Fruit fly (Drosophila melanogaster): ENCODE measurements around the gene CG11370.
"Not testable (repeated sequence)": the region's sequence is repeated elsewhere in the genome, so short reads cannot be mapped to it uniquely, and the experiment has no call there.

Gene CG11370

DNA sequence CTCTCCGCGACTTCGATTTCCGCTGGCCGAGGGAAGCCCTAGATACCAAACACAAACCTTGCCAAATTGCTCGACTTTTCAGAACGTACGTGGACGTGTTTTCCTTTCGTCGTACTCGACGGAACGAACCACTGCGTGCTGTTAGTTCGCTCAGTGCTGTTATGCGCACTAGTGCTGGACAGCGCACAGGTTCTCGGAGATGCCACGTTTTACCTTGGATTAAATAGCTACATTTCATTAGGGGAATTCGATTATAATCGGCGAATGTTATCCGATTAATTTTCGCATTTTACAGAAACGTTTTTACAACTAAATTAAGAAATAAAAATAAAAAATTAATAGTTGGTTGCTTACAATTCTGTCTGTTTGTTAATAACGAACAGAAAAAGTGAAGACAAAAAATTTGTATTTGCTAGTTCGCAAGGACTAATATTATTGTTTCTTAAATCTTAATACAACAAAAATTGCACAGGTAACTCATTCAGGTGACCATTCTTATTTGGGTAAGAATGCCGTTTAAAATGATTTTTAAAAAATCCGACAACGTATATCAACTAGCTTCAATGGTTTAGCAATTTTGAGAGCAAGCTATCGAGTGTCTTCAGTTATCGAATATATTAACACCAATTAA, 5.3 kb downstream of the CG11370 start, which contains the start of the genes ArfGAP3 and CG32452:
ArfGAP3 (minus strand) TSS at position 441 of the 631 bp plus-strand sequence.
CG32452 (plus strand) TSS at position 592 of the 631 bp plus-strand sequence.
- no peak for TF ChIP-seq psq (optimal IDR thresholded peaks at IDR 0.05)
- TF ChIP-seq EcR (GFP tag; optimal IDR thresholded peaks at IDR 0.05): no peak
- no peak for TF ChIP-seq usp (GFP tag; optimal IDR thresholded peaks at IDR 0.05)
- TF ChIP-seq pan (optimal IDR thresholded peaks at IDR 0.05): no peak
- no peak for TF ChIP-seq CG8478 (optimal IDR thresholded peaks at IDR 0.05)
- no peak for TF ChIP-seq Dll (optimal IDR thresholded peaks at IDR 0.05)

DNA sequence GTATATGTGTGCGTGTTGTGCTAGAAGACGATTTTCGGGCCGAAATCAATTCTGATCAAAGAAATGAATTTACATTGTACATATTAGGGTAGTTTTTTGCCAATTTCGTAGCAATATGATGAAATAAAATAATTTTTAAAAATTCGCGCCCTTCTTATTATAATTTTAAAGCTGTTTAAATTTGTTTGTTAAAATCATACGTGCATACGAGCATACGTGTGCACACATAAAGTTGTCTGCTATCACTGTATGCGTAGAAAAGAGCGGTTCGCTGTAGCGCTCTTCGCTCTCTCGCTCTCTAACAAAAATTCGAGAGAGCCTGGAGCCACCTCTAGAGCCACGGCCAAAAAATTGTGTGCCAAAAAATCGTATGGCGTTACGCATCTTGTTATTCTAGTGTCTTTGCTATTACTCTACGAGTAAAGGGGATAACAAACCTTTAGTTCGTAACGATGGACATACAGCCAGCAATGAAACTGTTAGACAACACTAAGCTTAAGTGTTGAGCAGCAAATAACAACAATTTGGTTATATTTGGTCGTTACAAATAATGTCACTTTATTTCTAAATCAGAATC, 8.8 kb downstream of the CG11370 start, which contains the start of gene mael:
mael (plus strand) TSS at position 510 of the 577 bp plus-strand sequence.
- TF ChIP-seq usp (GFP tag; optimal IDR thresholded peaks at IDR 0.05); EcR (GFP tag; optimal IDR thresholded peaks at IDR 0.05); pan (optimal IDR thresholded peaks at IDR 0.05): not testable (repeated sequence)

DNA sequence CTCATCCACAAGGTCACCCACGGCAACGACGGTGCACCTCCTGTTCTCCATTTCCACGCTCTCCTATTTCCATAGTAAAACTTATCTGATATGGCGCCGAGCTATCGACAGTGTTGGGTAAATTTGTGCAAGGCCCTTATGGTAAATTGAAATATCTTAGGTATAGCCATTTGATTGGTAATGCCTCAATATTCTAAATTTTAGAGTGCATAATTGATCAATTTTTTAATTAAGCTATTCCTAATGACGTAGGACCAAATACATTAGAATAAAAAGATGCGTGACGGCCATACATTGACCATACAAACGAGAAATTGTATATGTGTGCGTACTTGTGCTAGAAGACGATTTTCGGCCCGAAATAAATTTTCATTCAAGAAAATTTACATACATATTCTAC, 10.0 kb downstream of the CG11370 start, which contains the start of gene CG14451:
CG14451 (minus strand) TSS at position 101 of the 400 bp plus-strand sequence.
- TF ChIP-seq Dll (optimal IDR thresholded peaks at IDR 0.05): no peak

DNA sequence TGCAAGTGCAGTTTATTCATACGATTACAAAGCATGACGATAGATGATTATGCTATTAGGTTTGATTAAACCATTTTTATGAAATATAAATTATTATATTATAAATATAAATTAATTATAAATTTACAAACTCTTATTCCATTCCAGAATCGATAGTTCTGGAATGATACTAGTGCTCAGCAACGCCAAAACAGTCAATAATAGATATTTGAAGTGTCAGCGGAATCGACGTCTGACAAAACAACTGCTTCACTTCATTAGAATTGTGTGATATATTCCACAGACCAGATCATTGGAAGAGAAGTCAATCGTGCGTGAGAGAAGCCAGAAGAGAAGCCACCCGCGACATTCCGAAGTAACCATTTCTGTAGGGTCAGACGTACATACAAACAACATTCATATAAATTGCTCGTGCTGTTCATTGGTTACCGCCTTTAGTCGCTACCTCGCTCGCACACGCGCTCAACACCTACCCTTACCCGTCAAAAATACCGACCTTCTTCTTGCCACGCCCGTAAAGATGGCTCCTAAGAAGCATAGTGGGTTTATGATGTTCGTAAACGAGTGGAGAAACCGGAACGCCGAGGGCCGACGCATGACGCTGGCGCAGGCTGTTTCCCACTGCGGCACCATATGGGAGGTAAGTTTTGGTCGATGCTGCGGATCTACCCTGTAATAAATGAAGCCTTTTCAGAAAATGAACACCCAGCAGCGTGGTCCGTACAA, 12.3 kb downstream of the CG11370 start:
- TF ChIP-seq Dll (optimal IDR thresholded peaks at IDR 0.05): no peak
- no peak for TF ChIP-seq CG8478 (optimal IDR thresholded peaks at IDR 0.05)
- no peak for TF ChIP-seq psq (optimal IDR thresholded peaks at IDR 0.05)
- TF ChIP-seq usp (GFP tag; optimal IDR thresholded peaks at IDR 0.05): no peak
- TF ChIP-seq pan (optimal IDR thresholded peaks at IDR 0.05): no peak
- no peak for TF ChIP-seq EcR (GFP tag; optimal IDR thresholded peaks at IDR 0.05)

DNA sequence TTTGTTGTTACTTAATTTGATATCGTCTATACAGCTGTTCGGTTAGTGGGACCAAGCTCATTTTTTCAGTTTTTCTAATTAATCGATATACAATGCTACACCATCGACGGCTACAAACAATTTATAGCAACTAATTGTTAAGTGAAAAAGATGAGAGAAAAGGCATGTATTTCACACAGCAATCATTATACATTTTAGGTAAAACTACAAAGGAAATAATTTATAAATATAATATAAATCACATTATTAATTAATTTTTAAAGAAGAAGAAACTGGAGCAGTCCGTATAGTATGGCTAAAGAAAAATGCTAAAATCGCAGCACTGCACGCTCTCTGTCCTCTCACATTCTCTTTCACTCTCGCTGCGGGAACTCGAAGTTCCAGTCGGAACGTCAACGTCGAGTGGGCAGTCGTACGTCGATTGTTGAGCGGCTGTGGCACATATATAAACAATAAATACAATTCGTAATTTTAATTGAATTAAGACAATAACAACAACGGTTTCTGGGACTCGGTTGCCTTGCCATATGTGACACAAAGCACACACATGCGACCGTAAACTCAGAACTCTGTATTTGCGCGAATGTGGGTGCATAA, 15.9 kb downstream of the CG11370 start, which contains the start of the genes CG14450 and CG11367:
CG14450 (minus strand) TSS at position 51 of the 597 bp plus-strand sequence.
CG11367 (plus strand) TSS at position 373 of the 597 bp plus-strand sequence.
- no peak for TF ChIP-seq CG8478 (optimal IDR thresholded peaks at IDR 0.05)
- TF ChIP-seq psq (optimal IDR thresholded peaks at IDR 0.05): no peak
- no peak for TF ChIP-seq pan (optimal IDR thresholded peaks at IDR 0.05)
- TF ChIP-seq EcR (GFP tag; optimal IDR thresholded peaks at IDR 0.05): no peak
- no peak for TF ChIP-seq Dll (optimal IDR thresholded peaks at IDR 0.05)
- TF ChIP-seq usp (GFP tag; optimal IDR thresholded peaks at IDR 0.05): no peak

DNA sequence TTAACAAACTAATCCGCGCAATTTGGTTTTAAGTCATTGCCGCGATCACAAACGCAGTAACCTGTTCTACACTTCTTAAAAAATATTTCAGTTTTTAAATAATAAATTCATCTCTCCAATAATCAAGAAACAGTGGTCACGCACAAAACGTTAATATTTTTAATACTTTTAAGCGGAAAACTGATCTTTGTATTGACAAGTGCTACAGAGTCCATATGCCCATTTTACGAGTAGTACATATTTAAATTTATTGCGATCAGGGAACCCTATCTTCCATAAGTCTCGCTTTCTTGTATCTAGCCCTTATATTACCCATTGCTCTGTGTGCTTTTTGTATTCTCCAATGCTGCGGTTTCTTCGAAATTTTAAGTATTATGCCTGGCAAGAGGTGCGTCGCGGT, 17.5 kb downstream of the CG11370 start, which contains the start of gene CG32454:
CG32454 (plus strand) TSS at position 301 of the 400 bp plus-strand sequence.
- TF ChIP-seq pan (optimal IDR thresholded peaks at IDR 0.05) (no peak), EcR (GFP tag; optimal IDR thresholded peaks at IDR 0.05) (no peak), CG8478 (optimal IDR thresholded peaks at IDR 0.05) (no peak)

DNA sequence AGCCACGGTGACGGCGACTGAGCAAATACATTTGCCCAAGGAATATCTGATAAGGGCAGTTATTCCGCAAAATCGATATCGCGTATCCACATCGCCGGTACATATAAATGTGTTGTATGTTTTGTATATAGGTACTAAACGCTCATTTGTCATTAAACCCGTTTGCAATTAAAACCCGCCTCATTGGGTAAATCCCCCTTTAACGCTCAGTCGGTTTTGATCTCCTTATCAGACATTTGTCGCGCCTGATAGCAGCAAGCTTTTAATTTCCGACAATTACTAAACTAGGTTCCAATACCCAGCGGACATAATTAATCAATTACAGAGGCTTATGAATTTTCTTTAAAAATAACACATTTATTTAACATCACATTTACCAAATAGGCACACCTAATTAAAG, 19.4 kb downstream of the CG11370 start:
- TF ChIP-seq usp (GFP tag; optimal IDR thresholded peaks at IDR 0.05) (no peak), pan (optimal IDR thresholded peaks at IDR 0.05) (no peak), CG8478 (optimal IDR thresholded peaks at IDR 0.05) (no peak), Dll (optimal IDR thresholded peaks at IDR 0.05) (no peak), EcR (GFP tag; optimal IDR thresholded peaks at IDR 0.05) (no peak), psq (optimal IDR thresholded peaks at IDR 0.05) (no peak)

DNA sequence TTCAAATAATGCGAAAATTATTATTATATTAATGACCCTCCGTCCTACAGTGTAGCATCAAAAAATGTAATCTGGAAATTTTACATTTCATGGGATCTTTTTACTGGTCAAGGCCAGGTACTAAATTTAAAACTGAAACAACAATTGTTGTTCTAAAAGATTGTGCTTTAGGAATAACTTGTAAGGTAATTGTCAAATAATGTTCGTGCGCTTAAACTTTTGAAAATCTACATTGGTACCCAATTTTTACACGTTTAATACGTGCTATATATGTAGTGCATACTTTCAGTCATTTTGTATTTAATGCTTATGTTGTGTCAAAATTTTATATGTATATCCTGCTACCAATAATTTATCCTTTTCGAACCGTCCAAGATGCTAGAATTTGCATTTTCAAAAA, 21.7 kb downstream of the CG11370 start:
- no peak for TF ChIP-seq CG8478 (optimal IDR thresholded peaks at IDR 0.05)
- TF ChIP-seq usp (GFP tag; optimal IDR thresholded peaks at IDR 0.05): no peak
- TF ChIP-seq EcR (GFP tag; optimal IDR thresholded peaks at IDR 0.05): no peak
- TF ChIP-seq Dll (optimal IDR thresholded peaks at IDR 0.05): no peak
- no peak for TF ChIP-seq psq (optimal IDR thresholded peaks at IDR 0.05)
- no peak for TF ChIP-seq pan (optimal IDR thresholded peaks at IDR 0.05)

DNA sequence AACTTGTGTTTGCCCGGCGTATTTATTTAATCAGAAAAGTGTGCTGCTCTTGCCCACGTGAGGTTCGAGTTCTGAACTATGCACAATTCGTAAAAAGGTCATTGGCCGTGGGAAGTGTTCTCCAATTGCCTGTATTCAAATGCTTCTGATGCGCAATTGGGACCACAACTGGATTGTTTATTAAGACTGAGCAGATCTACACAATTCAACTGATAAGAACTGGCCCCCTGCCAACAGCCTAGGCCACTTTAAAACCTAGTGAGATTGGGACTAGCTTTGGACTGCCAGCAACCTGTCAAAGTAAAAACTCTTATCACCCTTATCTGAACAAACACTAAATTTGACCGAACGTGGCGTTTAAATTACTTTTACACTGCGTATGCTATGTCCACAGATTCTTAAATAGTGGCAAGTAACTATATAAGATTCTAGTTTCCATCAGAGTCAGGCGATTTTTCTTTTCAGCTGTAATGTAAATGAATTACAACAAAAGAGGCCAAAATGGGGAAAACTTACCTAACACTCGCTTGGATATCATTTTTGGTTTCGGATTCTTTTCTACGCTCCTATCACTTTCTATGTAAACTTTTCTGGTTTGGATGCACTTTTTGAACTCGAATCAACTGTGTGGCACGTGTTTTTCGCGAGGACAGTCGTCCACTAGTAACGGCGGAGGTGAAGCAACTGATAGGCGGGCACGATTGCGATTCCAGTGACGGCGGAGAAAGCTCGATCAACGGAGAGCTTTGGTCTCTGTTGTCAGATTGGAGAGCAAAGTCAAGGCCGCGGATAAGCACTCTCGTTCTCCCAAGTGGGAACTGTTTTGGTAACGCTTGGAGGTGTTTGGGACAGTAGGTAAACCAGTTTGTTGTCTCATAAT, 26.0 kb downstream of the CG11370 start, which contains the start of gene CG11241:
CG11241 (minus strand) TSS at position 689 of the 880 bp plus-strand sequence.
- TF ChIP-seq pan (optimal IDR thresholded peaks at IDR 0.05): no peak
- no peak for TF ChIP-seq Dll (optimal IDR thresholded peaks at IDR 0.05)
- no peak for TF ChIP-seq usp (GFP tag; optimal IDR thresholded peaks at IDR 0.05)
- no peak for TF ChIP-seq EcR (GFP tag; optimal IDR thresholded peaks at IDR 0.05)
- no peak for TF ChIP-seq psq (optimal IDR thresholded peaks at IDR 0.05)
- no peak for TF ChIP-seq CG8478 (optimal IDR thresholded peaks at IDR 0.05)

DNA sequence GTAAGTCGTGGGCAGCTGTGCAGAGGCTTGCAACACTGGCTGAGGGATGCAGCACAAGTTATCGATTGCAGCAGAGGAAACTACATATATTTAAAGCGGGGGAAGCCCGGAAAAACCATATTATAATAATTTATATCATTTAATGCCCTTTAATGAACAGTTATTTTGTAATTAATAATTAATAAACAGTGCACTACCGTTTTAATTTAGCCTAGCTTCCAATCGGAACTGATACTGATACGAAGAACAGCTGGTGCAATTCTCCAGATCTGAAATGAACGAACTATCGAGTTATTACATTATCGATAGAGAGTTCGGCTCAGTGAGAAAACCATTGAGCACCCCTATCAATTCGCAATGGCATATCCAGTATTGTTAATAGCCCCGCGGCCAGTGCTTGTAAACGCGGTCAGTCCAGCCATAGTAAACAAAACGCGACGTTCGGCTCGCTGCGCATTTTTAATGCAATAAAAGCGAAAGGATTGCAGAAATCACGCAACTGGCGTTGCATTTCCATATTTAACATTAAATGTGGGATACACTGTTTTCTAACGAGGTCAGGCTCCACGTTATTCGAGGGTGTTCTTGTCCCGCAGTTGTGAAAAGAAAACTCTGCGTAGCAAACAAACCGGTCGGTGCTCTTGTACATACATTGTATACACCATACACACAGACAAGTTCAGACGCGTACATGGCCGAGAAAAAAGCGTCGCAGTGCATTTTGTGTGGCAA, 29.6 kb downstream of the CG11370 start, which contains the start of gene CG7369:
CG7369 (plus strand) TSS at position 405 of the 732 bp plus-strand sequence.
- TF ChIP-seq CG8478 (optimal IDR thresholded peaks at IDR 0.05) (no peak), psq (optimal IDR thresholded peaks at IDR 0.05) (no peak), Dll (optimal IDR thresholded peaks at IDR 0.05) (no peak), usp (GFP tag; optimal IDR thresholded peaks at IDR 0.05) (no peak), EcR (GFP tag; optimal IDR thresholded peaks at IDR 0.05) (no peak), pan (optimal IDR thresholded peaks at IDR 0.05) (no peak)

Data from whole organism.